Worm (Caenorhabditis elegans) whole organism, L4 larva: ENCODE results near the gene fbxa-74.
"Not testable (repeated sequence)": the region's sequence is repeated elsewhere in the genome, so short reads cannot be mapped to it uniquely, and the experiment has no call there.

Experiments
- F49E8.2 ChIP-seq: sonication (generic microtip); optimal IDR thresholded peaks from 2 replicates; lab custom pipeline; 2016; ENCODE audit warnings: missing compliant biosample characterization, mild to moderate bottlenecking, missing genetic modification characterization, borderline replicate concordance
- ama-1 ChIP-seq: fragments of 150-350 bp; optimal IDR thresholded peaks from 2 replicates; lab custom pipeline; 2014; ENCODE audit warnings: inconsistent platforms, mixed read lengths
- lin-13 ChIP-seq: fragments of 150-350 bp; optimal IDR thresholded peaks from 2 replicates; lab custom pipeline; 2014; ENCODE audit warnings: missing biosample characterization, missing genetic modification reagents, missing genetic modification characterization
- lir-3 ChIP-seq: sonication (generic microtip); optimal IDR thresholded peaks from 2 replicates; lab custom pipeline; 2016; ENCODE audit warnings: mild to moderate bottlenecking, missing genetic modification characterization, missing compliant biosample characterization
- mdt-29 ChIP-seq: fragments of 200-800 bp; sonication (Bioruptor generic); IDR thresholded peaks from 2 replicates; pipeline ENCODE4 v1.3.6; 2022; ENCODE audit warnings: missing genetic modification reagents, missing genetic modification characterization, missing compliant biosample characterization
- unc-130 ChIP-seq: sonication (generic microtip); optimal IDR thresholded peaks from 2 replicates; lab custom pipeline; 2016; ENCODE audit warnings: missing genetic modification reagents, missing genetic modification characterization, missing compliant biosample characterization

DNA sequence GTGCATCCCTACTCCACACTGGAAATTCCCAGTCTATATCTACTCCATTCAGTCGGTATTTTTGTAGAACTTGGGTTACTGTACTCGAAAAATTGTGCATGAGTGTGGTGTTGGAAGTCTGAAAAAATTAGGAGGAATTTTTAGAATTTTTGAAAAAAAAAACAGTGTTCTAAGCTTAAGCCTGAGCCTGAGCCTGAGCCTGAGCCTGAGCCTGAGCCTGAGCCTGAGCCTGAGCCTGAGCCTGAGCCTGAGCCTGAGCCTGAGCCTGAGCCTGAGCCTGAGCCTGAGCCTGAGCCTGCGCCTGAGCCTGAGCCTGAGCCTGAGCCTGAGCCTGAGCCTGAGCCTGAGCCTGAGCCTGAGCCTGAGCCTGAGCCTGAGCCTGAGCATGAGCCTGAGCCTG lies 42.5 kb downstream of the fbxa-74 start:
- not testable (repeated sequence) for TF ChIP-seq F49E8.2 (tag; lab: Kevin White, UChicago); lir-3 (tag; lab: Kevin White, UChicago); ama-1 (lab: Kevin White, UChicago); mdt-29; lin-13 (GFP tag; lab: Kevin White, UChicago); unc-130 (GFP tag; lab: Kevin White, UChicago)
